Worm (Caenorhabditis elegans) whole organism, L2 larva: Measurements from ENCODE around the gene adss-1.

ENCODE experiments used
- C34F6.9 ChIP-seq: fragments of 150-350 bp; optimal IDR thresholded peaks from 2 replicates; lab custom pipeline; 2014; ENCODE audit warnings: missing biosample characterization, missing genetic modification characterization
- F13H6.1 ChIP-seq: sonication (generic microtip); optimal IDR thresholded peaks from 2 replicates; lab custom pipeline; 2016; ENCODE audit warnings: missing genetic modification characterization, missing compliant biosample characterization
- R02D3.7 ChIP-seq: fragments of 150-350 bp; optimal IDR thresholded peaks from 2 replicates; lab custom pipeline; 2014; ENCODE audit warnings: missing biosample characterization, missing genetic modification characterization
- Y55F3AM.14 ChIP-seq: fragments of 200-800 bp; sonication (Bioruptor generic); optimal IDR thresholded peaks from 2 replicates; lab custom pipeline; 2018; ENCODE audit warnings: mild to moderate bottlenecking, missing genetic modification characterization, missing compliant biosample characterization
- aly-2 ChIP-seq: fragments of 150-350 bp; optimal IDR thresholded peaks from 2 replicates; lab custom pipeline; 2014; ENCODE audit warnings: missing biosample characterization, missing genetic modification characterization
- ama-1 ChIP-seq: fragments of 150-350 bp; optimal IDR thresholded peaks from 2 replicates; lab custom pipeline; 2018; ENCODE audit warnings: inconsistent platforms
- ceh-82 ChIP-seq: fragments of 150-350 bp; optimal IDR thresholded peaks from 2 replicates; lab custom pipeline; 2014; ENCODE audit warnings: missing biosample characterization, missing genetic modification characterization
- crh-2 ChIP-seq: sonication (generic microtip); optimal IDR thresholded peaks from 2 replicates; lab custom pipeline; 2017; ENCODE audit warnings: missing biosample characterization, missing genetic modification characterization
- egl-27 ChIP-seq: sonication (generic microtip); optimal IDR thresholded peaks from 3 replicates; lab custom pipeline; 2017; ENCODE audit warnings: missing biosample characterization, missing genetic modification reagents, missing genetic modification characterization
- elt-1 ChIP-seq: fragments of 150-350 bp; optimal IDR thresholded peaks from 2 replicates; lab custom pipeline; 2014; ENCODE audit warnings: missing biosample characterization, missing genetic modification characterization
- elt-3 ChIP-seq: sonication (generic microtip); optimal IDR thresholded peaks from 2 replicates; lab custom pipeline; 2017; ENCODE audit warnings: missing biosample characterization, missing genetic modification characterization
- fos-1 ChIP-seq: fragments of 150-350 bp; optimal IDR thresholded peaks from 2 replicates; lab custom pipeline; 2014; ENCODE audit warnings: missing biosample characterization, missing genetic modification characterization
- gmeb-1 ChIP-seq: fragments of 150-350 bp; optimal IDR thresholded peaks from 2 replicates; lab custom pipeline; 2014; ENCODE audit warnings: missing biosample characterization, missing genetic modification characterization
- lin-11 ChIP-seq: fragments of 150-350 bp; sonication (generic microtip); optimal IDR thresholded peaks from 2 replicates; lab custom pipeline; 2014; ENCODE audit warnings: missing biosample characterization, missing genetic modification characterization, inconsistent platforms, mixed read lengths
- lin-13 ChIP-seq: fragments of 150-350 bp; optimal IDR thresholded peaks from 2 replicates; lab custom pipeline; 2014; ENCODE audit warnings: missing biosample characterization, missing genetic modification reagents, missing genetic modification characterization
- lin-39 ChIP-seq: fragments of 150-350 bp; optimal IDR thresholded peaks from 2 replicates; lab custom pipeline; 2014; ENCODE audit warnings: missing biosample characterization, missing genetic modification reagents, missing genetic modification characterization
- lsy-2 ChIP-seq, 2 experiments: fragments of 150-350 bp in 1 of 2; sonication (generic microtip) in 1 of 2; optimal IDR thresholded peaks; 2 replicates each; lab custom pipeline; 2014 to 2017; ENCODE audit warnings: missing biosample characterization in 2 of 2, missing genetic modification characterization in 2 of 2
- mab-5 ChIP-seq: fragments of 150-350 bp; optimal IDR thresholded peaks from 2 replicates; lab custom pipeline; 2014; ENCODE audit warnings: missing biosample characterization, missing genetic modification characterization
- mbf-1 ChIP-seq: sonication (generic microtip); optimal IDR thresholded peaks from 2 replicates; lab custom pipeline; 2017; ENCODE audit warnings: missing biosample characterization, missing genetic modification characterization
- nhr-10 ChIP-seq: sonication (generic microtip); optimal IDR thresholded peaks from 2 replicates; lab custom pipeline; 2017; ENCODE audit warnings: missing biosample characterization, missing genetic modification characterization
- nhr-12 ChIP-seq: fragments of 150-350 bp; optimal IDR thresholded peaks from 2 replicates; lab custom pipeline; 2014; ENCODE audit warnings: missing biosample characterization, missing genetic modification characterization
- nhr-129 ChIP-seq: fragments of 150-350 bp; optimal IDR thresholded peaks from 2 replicates; lab custom pipeline; 2014; ENCODE audit warnings: missing biosample characterization, missing genetic modification characterization
- nhr-21 ChIP-seq: fragments of 150-350 bp; optimal IDR thresholded peaks from 2 replicates; lab custom pipeline; 2014; ENCODE audit warnings: missing biosample characterization, missing genetic modification characterization
- nhr-237 ChIP-seq: fragments of 150-350 bp; optimal IDR thresholded peaks from 2 replicates; lab custom pipeline; 2014; ENCODE audit warnings: missing biosample characterization, missing genetic modification characterization
- nhr-25 ChIP-seq: fragments of 150-350 bp; sonication (generic microtip); optimal IDR thresholded peaks from 3 replicates; lab custom pipeline; 2014; ENCODE audit warnings: missing biosample characterization, missing genetic modification characterization
- nhr-6 ChIP-seq: fragments of 150-350 bp; optimal IDR thresholded peaks from 2 replicates; lab custom pipeline; 2014; ENCODE audit warnings: missing biosample characterization, missing genetic modification characterization
- nhr-77 ChIP-seq: fragments of 150-350 bp; optimal IDR thresholded peaks from 2 replicates; lab custom pipeline; 2014; ENCODE audit warnings: missing biosample characterization, missing genetic modification characterization
- sem-4 ChIP-seq: fragments of 150-350 bp; optimal IDR thresholded peaks from 2 replicates; lab custom pipeline; 2014; ENCODE audit warnings: missing biosample characterization, missing genetic modification reagents, missing genetic modification characterization
- sma-3 ChIP-seq: sonication (generic microtip); optimal IDR thresholded peaks from 2 replicates; lab custom pipeline; 2016; ENCODE audit warnings: missing genetic modification reagents, missing genetic modification characterization, missing compliant biosample characterization
- sma-9 ChIP-seq, 2 experiments: fragments of 150-350 bp in 1 of 2; sonication (generic microtip) in 1 of 2; optimal IDR thresholded peaks; 2 replicates each; lab custom pipeline; 2014 to 2016; ENCODE audit warnings: missing genetic modification characterization in 2 of 2, mild to moderate bottlenecking in 1 of 2, missing biosample characterization in 1 of 2, missing compliant biosample characterization in 1 of 2, missing genetic modification reagents in 1 of 2, moderate library complexity in 1 of 2
- snpc-4 ChIP-seq: fragments of 150-350 bp; optimal IDR thresholded peaks from 2 replicates; lab custom pipeline; 2014; ENCODE audit warnings: missing biosample characterization, missing genetic modification characterization
- unc-39 ChIP-seq: fragments of 150-350 bp; optimal IDR thresholded peaks from 2 replicates; lab custom pipeline; 2014; ENCODE audit warnings: missing biosample characterization, missing genetic modification characterization
- unc-55 ChIP-seq: fragments of 150-350 bp; sonication (generic microtip); optimal IDR thresholded peaks from 3 replicates; lab custom pipeline; 2014; ENCODE audit warnings: missing biosample characterization, missing genetic modification reagents, missing genetic modification characterization
- unc-62 ChIP-seq: fragments of 150-350 bp; optimal IDR thresholded peaks from 2 replicates; lab custom pipeline; 2014; ENCODE audit warnings: missing biosample characterization, missing genetic modification reagents, missing genetic modification characterization
- zag-1 ChIP-seq: fragments of 150-350 bp; optimal IDR thresholded peaks from 2 replicates; lab custom pipeline; 2014; ENCODE audit warnings: missing biosample characterization, missing genetic modification characterization
- ztf-1 ChIP-seq: fragments of 200-800 bp; sonication (Bioruptor generic); conservative IDR thresholded peaks from 2 replicates; pipeline ENCODE4 v1.3.6; 2022; ENCODE audit warnings: missing genetic modification characterization, missing compliant biosample characterization

adss-1 gene

DNA sequence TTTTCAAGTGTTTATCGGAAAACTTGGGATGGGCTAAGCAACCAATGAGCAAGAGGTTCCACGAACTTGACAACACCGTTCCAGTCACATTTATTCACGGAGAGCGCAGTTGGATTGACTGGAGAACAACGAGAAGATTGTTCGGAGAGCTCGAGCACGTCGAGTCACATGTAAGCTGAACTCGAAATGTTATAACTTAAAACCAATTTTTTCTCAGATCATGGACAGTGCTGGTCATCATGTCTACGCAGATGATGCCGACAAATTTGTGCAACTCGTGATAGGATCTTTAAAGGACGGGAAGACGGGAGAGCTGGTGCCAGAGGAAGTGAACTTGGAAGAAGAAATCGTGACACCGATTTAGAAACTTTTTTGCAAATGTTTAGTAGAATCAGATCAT is 23.3 kb upstream of the adss-1 start:
- TF ChIP-seq aly-2 (tag; lab: Kevin White, UChicago) = no peak
- TF ChIP-seq nhr-6 (tag; lab: Kevin White, UChicago) = no peak
- no peak for TF ChIP-seq ztf-1 (GFP tag; lab: Robert Waterston, UW)
- no peak for TF ChIP-seq sma-9 (GFP tag; optimal IDR thresholded peaks at IDR 0.05; lab: Kevin White, UChicago)
- no peak for TF ChIP-seq sma-9 (tag; optimal IDR thresholded peaks at IDR 0.05; lab: Kevin White, UChicago)
- no peak for TF ChIP-seq sem-4 (tag; lab: Kevin White, UChicago)
- TF ChIP-seq egl-27 (tag; lab: Kevin White, UChicago) = no peak
- TF ChIP-seq fos-1 = no peak
- TF ChIP-seq lin-11 (tag; lab: Kevin White, UChicago) = no peak
- TF ChIP-seq lin-39 (tag; lab: Kevin White, UChicago) = no peak
- no peak for TF ChIP-seq ceh-82 (tag; lab: Kevin White, UChicago)
- no peak for TF ChIP-seq mab-5
- no peak for TF ChIP-seq nhr-10

DNA sequence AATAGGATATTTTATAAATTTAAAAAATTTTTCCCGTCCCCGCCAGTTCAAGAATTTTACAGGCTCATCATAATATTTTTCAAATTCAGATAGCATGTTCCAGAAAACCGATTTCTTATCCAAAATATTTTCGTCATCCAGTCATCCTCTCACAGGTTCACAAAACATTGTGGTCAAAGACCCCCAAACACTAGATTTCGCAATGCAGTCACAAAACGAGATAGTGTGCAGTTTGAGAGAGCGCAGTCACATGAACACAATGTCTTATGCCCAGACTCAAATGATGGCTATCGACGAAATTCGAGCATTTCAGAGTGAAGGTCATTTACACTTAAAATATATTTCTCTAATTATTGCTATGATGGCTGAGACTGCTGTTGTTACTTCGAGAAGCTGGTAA is 21.4 kb upstream of the adss-1 start, which contains the start of gene abhd-5.2:
TSS of gene abhd-5.2 (plus strand) at position 95 of the 400 bp plus-strand sequence.
- TF ChIP-seq R02D3.7 (tag; lab: Kevin White, UChicago) = no peak
- TF ChIP-seq nhr-129 (tag; lab: Kevin White, UChicago) = peak; percentile 79
- TF ChIP-seq nhr-25 (tag; lab: Kevin White, UChicago) = peak; percentile 7
- TF ChIP-seq sma-3 (GFP tag; lab: Kevin White, UChicago) = peak; percentile 12
- TF ChIP-seq lin-13 (GFP tag; lab: Kevin White, UChicago) = no peak
- peak; percentile 66 for TF ChIP-seq unc-55 (GFP tag; lab: Kevin White, UChicago)
- peak; percentile 25 for TF ChIP-seq F13H6.1 (tag; lab: Kevin White, UChicago)
- peak; percentile 83 for TF ChIP-seq C34F6.9 (tag; lab: Kevin White, UChicago)
- TF ChIP-seq unc-62 = no peak
- TF ChIP-seq lsy-2 (tag; optimal IDR thresholded peaks at IDR 0.05; lab: Kevin White, UChicago) = peak in 1 of 2 experiments; percentile 61
- peak; percentile 60 for TF ChIP-seq fos-1
- TF ChIP-seq elt-1 (tag; lab: Kevin White, UChicago) = no peak
- TF ChIP-seq mbf-1 (tag; lab: Kevin White, UChicago) = no peak
- peak; percentile 71 for TF ChIP-seq gmeb-1 (tag; lab: Kevin White, UChicago)
- peak; percentile 45 for TF ChIP-seq crh-2 (tag; lab: Kevin White, UChicago)
- peak; percentile 45 for TF ChIP-seq sma-9 (GFP tag; optimal IDR thresholded peaks at IDR 0.05; lab: Kevin White, UChicago)
- no peak for TF ChIP-seq sma-9 (tag; optimal IDR thresholded peaks at IDR 0.05; lab: Kevin White, UChicago)
- no peak for TF ChIP-seq nhr-77 (tag; lab: Kevin White, UChicago)

DNA sequence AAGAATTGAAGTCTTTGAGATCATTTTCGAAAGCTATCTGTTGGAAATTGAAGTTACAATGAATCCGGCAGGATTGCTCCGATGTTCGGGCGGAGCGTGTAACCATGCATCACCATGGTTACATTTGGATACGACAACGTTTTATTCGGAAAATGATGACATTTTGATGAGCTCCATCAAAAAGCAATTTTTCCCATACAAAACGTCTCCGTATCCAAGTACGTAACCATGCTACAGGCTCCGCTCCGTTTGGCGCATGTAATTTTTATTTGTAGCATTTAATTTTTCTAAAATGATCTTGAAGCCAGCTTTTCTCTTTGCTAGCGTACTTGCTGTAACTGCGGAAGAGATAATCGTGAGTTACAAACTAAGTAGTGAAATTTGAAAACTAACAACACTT is 19.3 kb upstream of the adss-1 start, which contains the start of the genes cwp-2 and cwp-3:
TSS of gene cwp-2 (minus strand) at position 101 of the 400 bp plus-strand sequence.
TSS of gene cwp-3 (plus strand) at position 293 of the 400 bp plus-strand sequence.
- TF ChIP-seq F13H6.1 (tag; lab: Kevin White, UChicago) (no peak), ama-1 (no peak), elt-3 (tag; lab: Kevin White, UChicago) (no peak), sma-9 (GFP tag; optimal IDR thresholded peaks at IDR 0.05; lab: Kevin White, UChicago) (no peak), sma-9 (tag; optimal IDR thresholded peaks at IDR 0.05; lab: Kevin White, UChicago) (no peak)

DNA sequence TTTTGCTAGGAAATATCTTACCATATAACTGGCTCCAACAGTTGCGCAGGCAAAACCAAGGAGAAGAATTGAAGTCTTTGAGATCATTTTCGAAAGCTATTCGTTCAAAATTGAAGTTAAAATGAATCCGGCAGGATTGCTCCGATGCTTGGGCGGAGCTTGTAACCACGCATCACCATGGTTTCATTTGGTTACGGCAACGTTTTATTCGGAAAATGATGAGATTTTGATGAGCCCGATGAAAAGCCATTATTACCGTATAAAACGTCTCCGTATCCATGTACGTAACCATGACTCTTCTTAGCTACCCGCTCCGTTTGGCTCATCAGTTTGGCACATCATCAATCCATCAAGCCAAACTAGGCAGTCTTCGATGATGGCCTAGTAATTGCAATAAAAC is 18.0 kb upstream of the adss-1 start, which contains the start of gene cwp-1:
TSS of gene cwp-1 (minus strand) at position 101 of the 400 bp plus-strand sequence.
- TF ChIP-seq nhr-10 = no peak
- TF ChIP-seq nhr-12 = no peak
- TF ChIP-seq R02D3.7 (tag; lab: Kevin White, UChicago) = no peak
- TF ChIP-seq lsy-2 (tag; optimal IDR thresholded peaks at IDR 0.05; lab: Kevin White, UChicago) = no peak
- no peak for TF ChIP-seq ceh-82 (tag; lab: Kevin White, UChicago)
- no peak for TF ChIP-seq gmeb-1 (tag; lab: Kevin White, UChicago)
- TF ChIP-seq nhr-129 (tag; lab: Kevin White, UChicago) = no peak
- TF ChIP-seq aly-2 (tag; lab: Kevin White, UChicago) = no peak
- TF ChIP-seq elt-3 (tag; lab: Kevin White, UChicago) = no peak
- no peak for TF ChIP-seq nhr-237 (tag; lab: Kevin White, UChicago)
- no peak for TF ChIP-seq unc-39 (tag; lab: Kevin White, UChicago)
- TF ChIP-seq nhr-21 (tag; lab: Kevin White, UChicago) = no peak
- TF ChIP-seq nhr-77 (tag; lab: Kevin White, UChicago) = no peak
- TF ChIP-seq nhr-25 (tag; lab: Kevin White, UChicago) = no peak
- TF ChIP-seq Y55F3AM.14 (GFP tag; lab: Kevin White, UChicago) = no peak
- TF ChIP-seq mbf-1 (tag; lab: Kevin White, UChicago) = no peak
- no peak for TF ChIP-seq snpc-4 (tag; lab: Kevin White, UChicago)
- TF ChIP-seq sem-4 (tag; lab: Kevin White, UChicago) = no peak
- no peak for TF ChIP-seq zag-1 (tag; lab: Kevin White, UChicago)
- no peak for TF ChIP-seq egl-27 (tag; lab: Kevin White, UChicago)
- TF ChIP-seq, all 48 proteins: peak for 0
